Worm (Caenorhabditis elegans) whole organism, L1 larva: ENCODE measurements around the gene M01B2.10.

Experiments used
- ama-1 ChIP-seq: fragments of 150-350 bp; optimal IDR thresholded peaks from 2 replicates; lab custom pipeline; 2014
- blmp-1 ChIP-seq: fragments of 150-350 bp; optimal IDR thresholded peaks from 2 replicates; lab custom pipeline; 2014; ENCODE audit warnings: missing biosample characterization, missing genetic modification characterization
- ceh-63 ChIP-seq: fragments of 200-800 bp; sonication (Bioruptor generic); optimal IDR thresholded peaks from 2 replicates; lab custom pipeline; 2018; ENCODE audit warnings: mild to moderate bottlenecking, missing genetic modification characterization, missing compliant biosample characterization
- ceh-82 ChIP-seq, 3 experiments: fragments of 150-350 bp in 1 of 3; sonication (generic microtip) in 2 of 3; optimal IDR thresholded peaks; 2 replicates each; lab custom pipeline; 2014 to 2017; ENCODE audit warnings: missing biosample characterization in 3 of 3, missing genetic modification characterization in 3 of 3
- ceh-88 ChIP-seq: fragments of 200-800 bp; sonication (Bioruptor generic); IDR thresholded peaks from 2 replicates; pipeline ENCODE4 v1.3.6; 2022; ENCODE audit warnings: missing genetic modification characterization, missing compliant biosample characterization
- ceh-90 ChIP-seq: sonication (generic microtip); optimal IDR thresholded peaks from 2 replicates; lab custom pipeline; 2016; ENCODE audit warnings: missing genetic modification characterization, missing compliant biosample characterization
- ces-1 ChIP-seq: fragments of 150-350 bp; optimal IDR thresholded peaks from 2 replicates; lab custom pipeline; 2014; ENCODE audit warnings: missing biosample characterization, missing genetic modification reagents, missing genetic modification characterization
- efl-1 ChIP-seq, 4 experiments: fragments of 150-350 bp; optimal IDR thresholded peaks in 3 of 4; peaks in 1 of 4; 1 replicate in 1 of 4; 2 replicates in 3 of 4; lab custom pipeline; 2014; ENCODE audit warnings: missing biosample characterization in 2 of 4, missing genetic modification characterization in 2 of 4, missing genetic modification reagents in 2 of 4
- efl-3 ChIP-seq: fragments of 200-800 bp; sonication (Bioruptor generic); optimal IDR thresholded peaks from 2 replicates; lab custom pipeline; 2018; ENCODE audit warnings: mild to moderate bottlenecking, missing genetic modification characterization, missing compliant biosample characterization
- egl-27 ChIP-seq, 2 experiments: fragments of 150-350 bp in 1 of 2; sonication (generic microtip); optimal IDR thresholded peaks; 3 replicates each; lab custom pipeline; 2017 to 2018; ENCODE audit warnings: missing biosample characterization in 2 of 2, missing genetic modification characterization in 2 of 2, missing genetic modification reagents in 2 of 2
- elt-2 ChIP-seq: sonication (generic microtip); optimal IDR thresholded peaks from 2 replicates; lab custom pipeline; 2016; ENCODE audit warnings: missing genetic modification characterization, mild to moderate bottlenecking, inconsistent platforms, missing compliant biosample characterization, missing genetic modification reagents
- elt-3 ChIP-seq, 6 experiments: fragments of 150-350 bp in 1 of 6; sonication (generic microtip); optimal IDR thresholded peaks; 2 replicates each; lab custom pipeline; 2017 to 2018; ENCODE audit warnings: missing biosample characterization in 6 of 6, missing genetic modification characterization in 6 of 6, inconsistent platforms in 1 of 6
- fkh-10 ChIP-seq: sonication (generic microtip); optimal IDR thresholded peaks from 2 replicates; lab custom pipeline; 2017; ENCODE audit warnings: missing biosample characterization, missing genetic modification reagents, missing genetic modification characterization
- fkh-8 ChIP-seq: sonication (generic microtip); optimal IDR thresholded peaks from 2 replicates; lab custom pipeline; 2016; ENCODE audit warnings: mild to moderate bottlenecking, missing genetic modification characterization, missing compliant biosample characterization
- hlh-17 ChIP-seq: fragments of 200-800 bp; sonication (Bioruptor generic); optimal IDR thresholded peaks from 2 replicates; lab custom pipeline; 2018; ENCODE audit warnings: missing genetic modification characterization, mild to moderate bottlenecking, missing compliant biosample characterization, moderate library complexity, borderline replicate concordance
- isw-1 ChIP-seq: fragments of 200-800 bp; sonication (Bioruptor generic); IDR thresholded peaks from 2 replicates; pipeline ENCODE4 v1.3.6; 2022; ENCODE audit warnings: missing genetic modification characterization, missing compliant biosample characterization
- lir-3 ChIP-seq: sonication (generic microtip); optimal IDR thresholded peaks from 2 replicates; lab custom pipeline; 2016; ENCODE audit warnings: mild to moderate bottlenecking, missing genetic modification characterization, moderate library complexity, missing compliant biosample characterization; ENCODE audit not compliant: poor library complexity
- nhr-11 ChIP-seq: fragments of 150-350 bp; optimal IDR thresholded peaks from 2 replicates; lab custom pipeline; 2014; ENCODE audit warnings: missing biosample characterization, missing genetic modification characterization
- nhr-12 ChIP-seq: sonication (generic microtip); optimal IDR thresholded peaks from 2 replicates; lab custom pipeline; 2017; ENCODE audit warnings: missing biosample characterization, missing genetic modification characterization
- nhr-20 ChIP-seq: sonication (generic microtip); optimal IDR thresholded peaks from 2 replicates; lab custom pipeline; 2016; ENCODE audit warnings: mild to moderate bottlenecking, missing genetic modification characterization, missing compliant biosample characterization
- nhr-237 ChIP-seq: fragments of 150-350 bp; optimal IDR thresholded peaks from 2 replicates; lab custom pipeline; 2014; ENCODE audit warnings: missing biosample characterization, missing genetic modification characterization
- nhr-47 ChIP-seq: sonication (generic microtip); optimal IDR thresholded peaks from 2 replicates; lab custom pipeline; 2016; ENCODE audit warnings: mild to moderate bottlenecking, missing genetic modification characterization, moderate library complexity, missing compliant biosample characterization
- nhr-77 ChIP-seq: fragments of 150-350 bp; optimal IDR thresholded peaks from 2 replicates; lab custom pipeline; 2014; ENCODE audit warnings: missing biosample characterization, missing genetic modification characterization
- nhr-90 ChIP-seq: sonication (generic microtip); optimal IDR thresholded peaks from 2 replicates; lab custom pipeline; 2016; ENCODE audit warnings: mild to moderate bottlenecking, missing genetic modification characterization, missing compliant biosample characterization; ENCODE audit not compliant: poor library complexity
- pax-3 ChIP-seq: fragments of 200-800 bp; sonication (Bioruptor generic); optimal IDR thresholded peaks from 2 replicates; lab custom pipeline; 2018; ENCODE audit warnings: mild to moderate bottlenecking, missing genetic modification characterization, moderate library complexity, missing compliant biosample characterization
- skn-1 ChIP-seq: fragments of 150-350 bp; optimal IDR thresholded peaks from 2 replicates; lab custom pipeline; 2014; ENCODE audit warnings: missing biosample characterization, missing genetic modification characterization
- snpc-4 ChIP-seq: fragments of 150-350 bp; optimal IDR thresholded peaks from 2 replicates; lab custom pipeline; 2014; ENCODE audit warnings: missing biosample characterization, missing genetic modification characterization
- snu-23 ChIP-seq: sonication (generic microtip); optimal IDR thresholded peaks from 2 replicates; lab custom pipeline; 2016; ENCODE audit warnings: missing genetic modification characterization, missing compliant biosample characterization
- sox-4 ChIP-seq: sonication (generic microtip); optimal IDR thresholded peaks from 2 replicates; lab custom pipeline; 2016; ENCODE audit warnings: missing genetic modification characterization, missing compliant biosample characterization
- sup-37 ChIP-seq: fragments of 200-800 bp; sonication (Bioruptor generic); optimal IDR thresholded peaks from 2 replicates; lab custom pipeline; 2018; ENCODE audit warnings: mild to moderate bottlenecking, missing genetic modification characterization, missing compliant biosample characterization
- tbx-2 ChIP-seq: sonication (generic microtip); optimal IDR thresholded peaks from 2 replicates; lab custom pipeline; 2016; ENCODE audit warnings: missing genetic modification characterization, missing compliant biosample characterization
- unc-130 ChIP-seq: fragments of 150-350 bp; optimal IDR thresholded peaks from 2 replicates; lab custom pipeline; 2017; ENCODE audit warnings: missing biosample characterization, missing genetic modification characterization, inconsistent platforms
- unc-62 ChIP-seq: fragments of 150-350 bp; optimal IDR thresholded peaks from 2 replicates; lab custom pipeline; 2014; ENCODE audit warnings: missing biosample characterization, missing genetic modification reagents, missing genetic modification characterization
- unc-98 ChIP-seq: fragments of 200-800 bp; sonication (Bioruptor generic); IDR thresholded peaks from 2 replicates; pipeline ENCODE4 v1.3.6; 2022; ENCODE audit warnings: missing genetic modification characterization, missing compliant biosample characterization

Gene M01B2.10

DNA sequence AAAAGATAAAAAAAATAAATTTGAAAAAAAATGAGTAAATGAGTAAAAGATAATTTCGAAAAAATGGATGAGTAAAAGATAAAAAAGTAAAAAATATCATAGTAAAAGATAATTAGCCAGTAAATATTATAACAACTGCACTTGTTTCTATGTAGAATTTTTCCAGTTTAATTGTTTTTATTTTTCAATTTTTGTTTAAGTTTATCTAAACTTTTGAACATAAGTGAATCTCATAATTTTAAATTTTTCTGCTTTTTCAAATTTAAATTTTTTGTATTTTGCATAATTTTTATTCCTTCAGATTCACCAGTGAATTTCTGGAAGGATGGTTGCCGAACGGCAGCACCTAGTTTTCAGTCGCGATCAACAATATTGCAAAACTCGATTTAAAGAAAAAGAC, 21.0 kb downstream of the M01B2.10 start, which contains the start of gene chil-12:
TSS of gene chil-12 (plus strand) at position 301 of the 400 bp plus-strand sequence.
- TF ChIP-seq unc-62, result no peak

DNA sequence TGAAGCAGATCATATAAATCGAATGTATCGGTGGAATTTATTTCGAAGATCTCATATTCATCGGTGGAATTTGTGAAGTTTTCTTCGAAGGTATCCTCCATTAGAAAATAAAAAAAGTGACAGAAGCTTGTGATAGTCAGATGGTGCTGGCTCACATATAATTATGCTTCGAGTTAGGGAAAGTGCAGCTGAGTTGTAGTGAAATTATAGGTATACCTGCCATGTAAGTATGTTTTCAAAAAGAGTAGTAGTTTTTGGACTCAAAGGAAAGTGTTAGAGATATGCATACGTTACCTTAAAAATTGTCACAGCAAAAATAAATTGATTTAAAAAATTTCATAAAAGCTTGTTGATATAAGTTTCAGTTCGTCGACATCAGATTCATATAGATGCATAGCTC, 22.0 kb downstream of the M01B2.10 start, which contains the start of gene srw-11:
TSS of gene srw-11 (minus strand) at position 101 of the 400 bp plus-strand sequence.
- TF ChIP-seq pax-3 (tag; lab: Kevin White, UChicago) (no peak), snu-23 (GFP tag; lab: Kevin White, UChicago) (no peak)

DNA sequence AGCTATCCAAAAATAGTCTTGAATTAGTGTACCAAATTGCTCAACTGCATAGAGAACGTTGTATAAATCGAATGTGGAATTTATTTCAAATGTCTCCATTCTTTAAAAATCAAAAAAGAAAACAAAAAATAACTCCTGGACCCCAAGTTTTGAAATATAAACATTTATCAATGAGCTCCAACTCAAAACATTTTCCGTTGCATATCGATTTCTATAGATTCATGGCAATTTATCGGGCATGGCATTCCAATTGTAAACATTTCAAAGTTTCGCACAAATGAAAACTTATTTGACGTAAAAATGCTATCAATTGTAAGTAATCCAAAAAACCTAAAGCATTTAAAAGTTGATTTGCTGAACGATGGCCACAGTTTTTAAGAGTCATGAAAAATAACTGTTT, 23.7 kb downstream of the M01B2.10 start, which contains the start of gene srw-12:
TSS of gene srw-12 (minus strand) at position 101 of the 400 bp plus-strand sequence.
- TF ChIP-seq efl-1 (optimal IDR thresholded peaks at IDR 0.05; lab: Kevin White, UChicago) (no peak), efl-1 (GFP tag; optimal IDR thresholded peaks at IDR 0.05 in 1 of 2; lab: Kevin White, UChicago) (no peak), ama-1 (lab: Kevin White, UChicago) (no peak), snpc-4 (no peak), ceh-90 (tag; lab: Kevin White, UChicago) (no peak), efl-3 (no peak), ceh-82 (tag; optimal IDR thresholded peaks at IDR 0.05; lab: Kevin White, UChicago) (no peak), sox-4 (tag; lab: Kevin White, UChicago) (no peak), nhr-237 (no peak), nhr-47 (tag; lab: Kevin White, UChicago) (no peak), sup-37 (GFP tag; lab: Kevin White, UChicago) (no peak), pax-3 (tag; lab: Kevin White, UChicago) (no peak), nhr-77 (tag; lab: Kevin White, UChicago) (no peak)

DNA sequence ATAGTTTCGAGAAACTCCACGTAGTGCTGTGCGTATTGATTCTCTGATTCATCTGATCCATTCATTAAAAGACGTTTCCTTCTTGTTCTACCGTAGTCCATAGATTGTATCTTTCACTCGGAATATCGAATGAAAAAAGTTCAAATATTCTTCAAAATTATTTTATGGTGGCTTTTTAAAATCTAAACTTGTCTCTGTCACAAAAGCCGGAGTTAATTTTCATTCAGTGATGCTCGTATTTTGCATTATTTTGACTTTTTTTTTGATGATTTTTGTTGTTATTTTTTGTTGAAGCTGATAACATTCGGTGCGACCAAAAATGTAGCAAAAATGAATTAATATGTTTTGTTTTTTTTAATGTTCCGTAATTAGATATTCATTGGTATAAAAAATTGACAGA, 26.6 kb downstream of the M01B2.10 start, which contains the start of gene nhr-164:
TSS of gene nhr-164 (minus strand) at position 101 of the 400 bp plus-strand sequence.
- TF ChIP-seq unc-98 (GFP tag; lab: Robert Waterston, UW), result no peak
- no peak for TF ChIP-seq ceh-63 (GFP tag; lab: Kevin White, UChicago)
- TF ChIP-seq unc-130 (tag; lab: Kevin White, UChicago), result no peak
- no peak for TF ChIP-seq nhr-20
- TF ChIP-seq lir-3 (tag; lab: Kevin White, UChicago), result no peak
- no peak for TF ChIP-seq efl-3
- no peak for TF ChIP-seq ces-1 (GFP tag; lab: Kevin White, UChicago)
- TF ChIP-seq sup-37 (GFP tag; lab: Kevin White, UChicago), result no peak
- TF ChIP-seq fkh-10 (GFP tag; lab: Kevin White, UChicago), result no peak

DNA sequence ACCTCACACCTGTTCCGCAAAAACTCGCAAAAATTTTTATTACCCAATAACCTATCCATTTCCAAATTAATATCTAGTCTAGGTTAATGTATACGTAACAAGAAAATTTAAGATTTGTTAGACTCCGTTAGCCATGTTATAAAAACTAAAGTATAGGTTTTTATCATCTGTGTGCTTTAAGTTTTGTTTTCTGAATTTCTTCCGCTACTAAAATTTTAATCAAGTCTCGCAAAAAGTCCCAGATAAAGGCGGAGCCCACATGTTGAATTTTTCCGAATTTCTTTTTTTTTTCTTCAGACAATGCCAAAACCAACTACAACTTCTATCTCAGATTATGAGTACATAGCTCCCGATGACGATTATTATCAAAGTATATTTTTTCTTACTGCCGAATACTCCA, 30.0 kb downstream of the M01B2.10 start, which contains the start of gene srw-13:
TSS of gene srw-13 (plus strand) at position 301 of the 400 bp plus-strand sequence.
- TF ChIP-seq ceh-90 (tag; lab: Kevin White, UChicago) (no peak), isw-1 (no peak), blmp-1 (tag; lab: Kevin White, UChicago) (no peak), nhr-12 (no peak), fkh-10 (GFP tag; lab: Kevin White, UChicago) (no peak), sup-37 (GFP tag; lab: Kevin White, UChicago) (no peak), tbx-2 (no peak), ceh-88 (GFP tag; lab: Robert Waterston, UW) (no peak), elt-2 (no peak), skn-1 (tag; lab: Kevin White, UChicago) (no peak), nhr-90 (tag; lab: Kevin White, UChicago) (no peak), hlh-17 (GFP tag; lab: Kevin White, UChicago) (no peak), elt-3 (tag; optimal IDR thresholded peaks at IDR 0.05; lab: Kevin White, UChicago) (no peak), nhr-11 (tag; lab: Kevin White, UChicago) (no peak), egl-27 (tag; optimal IDR thresholded peaks at IDR 0.05; lab: Kevin White, UChicago) (no peak), pax-3 (tag; lab: Kevin White, UChicago) (no peak), fkh-8 (tag; lab: Kevin White, UChicago) (no peak)
- TF ChIP-seq, all 84 proteins: peak for 0
